Fruit fly (Drosophila melanogaster) whole organism, embryonic: ENCODE measurements around the gene ninaB.

Experiments used
- CG15514 ChIP-seq: fragments of 200-800 bp; sonication (Bioruptor generic); optimal IDR thresholded peaks from 3 replicates; lab custom pipeline; 2017; ENCODE audit warnings: missing biosample characterization, missing genetic modification characterization, mild to moderate bottlenecking, moderate library complexity, missing genetic modification reagents
- CG15601 ChIP-seq: fragments of 200-800 bp; sonication (Bioruptor generic); optimal IDR thresholded peaks from 3 replicates; lab custom pipeline; 2019; ENCODE audit warnings: missing biosample characterization, mild to moderate bottlenecking, missing genetic modification characterization, moderate library complexity
- CG15696 ChIP-seq: fragments of 200-800 bp; sonication (Bioruptor generic); optimal IDR thresholded peaks from 2 replicates; lab custom pipeline; 2019; ENCODE audit warnings: missing biosample characterization, mild to moderate bottlenecking, missing genetic modification characterization, moderate library complexity
- CG1647 ChIP-seq: fragments of 200-800 bp; sonication (Bioruptor generic); optimal IDR thresholded peaks from 3 replicates; lab custom pipeline; 2016; ENCODE audit warnings: missing biosample characterization, missing genetic modification characterization
- CG16813 ChIP-seq: fragments of 200-800 bp; sonication (Bioruptor generic); IDR thresholded peaks from 3 replicates; pipeline ENCODE4 v1.3.6; 2022; ENCODE audit warnings: missing biosample characterization, missing genetic modification characterization; ENCODE audit not compliant: partially characterized antibody
- CG17829 ChIP-seq: fragments of 200-800 bp; optimal IDR thresholded peaks from 2 replicates; lab custom pipeline; 2019; ENCODE audit warnings: missing biosample characterization, mild to moderate bottlenecking, missing genetic modification characterization, moderate library complexity
- CG43689 ChIP-seq: fragments of 200-800 bp; sonication (Bioruptor generic); IDR thresholded peaks from 2 replicates; pipeline ENCODE4 v1.3.6; 2022; ENCODE audit warnings: missing biosample characterization, missing genetic modification characterization
- CG6765 ChIP-seq: fragments of 200-800 bp; sonication (Bioruptor generic); optimal IDR thresholded peaks from 3 replicates; lab custom pipeline; 2017; ENCODE audit warnings: missing biosample characterization, mild to moderate bottlenecking, missing genetic modification characterization
- CG6854 ChIP-seq: fragments of 200-800 bp; sonication (Bioruptor generic); optimal IDR thresholded peaks from 3 replicates; lab custom pipeline; 2017; ENCODE audit warnings: missing biosample characterization, mild to moderate bottlenecking, missing genetic modification characterization
- CG7271 ChIP-seq: fragments of 200-800 bp; sonication (Bioruptor generic); optimal IDR thresholded peaks from 2 replicates; lab custom pipeline; 2018; ENCODE audit warnings: missing biosample characterization, mild to moderate bottlenecking, missing genetic modification characterization, moderate library complexity
- CG7786 ChIP-seq: fragments of 200-800 bp; sonication (Bioruptor generic); optimal IDR thresholded peaks from 2 replicates; lab custom pipeline; 2016; ENCODE audit warnings: missing biosample characterization, missing genetic modification characterization
- CG8388 ChIP-seq: fragments of 200-800 bp; sonication (Bioruptor generic); optimal IDR thresholded peaks from 2 replicates; lab custom pipeline; 2019; ENCODE audit warnings: missing biosample characterization, mild to moderate bottlenecking, missing genetic modification characterization, moderate library complexity
- CG8765 ChIP-seq: fragments of 200-800 bp; sonication (Bioruptor generic); IDR thresholded peaks from 2 replicates; pipeline ENCODE4 v1.3.6; 2022; ENCODE audit warnings: missing biosample characterization, missing genetic modification characterization
- CG9437 ChIP-seq: fragments of 200-800 bp; sonication (Bioruptor generic); optimal IDR thresholded peaks from 2 replicates; lab custom pipeline; 2018; ENCODE audit warnings: missing biosample characterization, mild to moderate bottlenecking, missing genetic modification characterization
- CG9797 ChIP-seq: fragments of 200-800 bp; sonication (Bioruptor generic); optimal IDR thresholded peaks from 3 replicates; lab custom pipeline; 2018; ENCODE audit warnings: missing biosample characterization, mild to moderate bottlenecking, missing genetic modification characterization
- Dad ChIP-seq: fragments of 200-800 bp; sonication (Bioruptor generic); optimal IDR thresholded peaks from 3 replicates; lab custom pipeline; 2016; ENCODE audit warnings: missing biosample characterization, missing genetic modification characterization
- Dek ChIP-seq: fragments of 200-800 bp; sonication (Bioruptor generic); optimal IDR thresholded peaks from 3 replicates; lab custom pipeline; 2019; ENCODE audit warnings: missing biosample characterization, mild to moderate bottlenecking, missing genetic modification characterization, moderate library complexity
- Drgx ChIP-seq: fragments of 200-800 bp; sonication (Bioruptor generic); IDR thresholded peaks from 2 replicates; pipeline ENCODE4 v1.3.6; 2022; ENCODE audit warnings: missing biosample characterization, missing genetic modification characterization
- E2f1 ChIP-seq: fragments of 200-800 bp; sonication (Bioruptor generic); IDR thresholded peaks from 2 replicates; pipeline ENCODE4 v1.3.6; 2022; ENCODE audit warnings: missing biosample characterization, missing genetic modification characterization
- Eip74EF ChIP-seq, 2 experiments: fragments of 200-800 bp in 1 of 2; fragments of >200 bp in 1 of 2; sonication (Bioruptor generic) in 1 of 2; optimal IDR thresholded peaks; 2 replicates each; lab custom pipeline; 2017 to 2019; ENCODE audit warnings: missing biosample characterization in 2 of 2, missing genetic modification characterization in 2 of 2, mild to moderate bottlenecking in 1 of 2, moderate library complexity in 1 of 2
- HLH3B ChIP-seq: fragments of 200-800 bp; sonication (Bioruptor generic); IDR thresholded peaks from 2 replicates; pipeline ENCODE4 v1.3.6; 2022; ENCODE audit warnings: missing biosample characterization, missing genetic modification characterization
- Max ChIP-seq: fragments of 200-800 bp; sonication (Bioruptor generic); optimal IDR thresholded peaks from 2 replicates; lab custom pipeline; 2016; ENCODE audit warnings: missing biosample characterization, mild to moderate bottlenecking, missing genetic modification characterization
- Nf-YB ChIP-seq: fragments of 200-800 bp; sonication (Bioruptor generic); optimal IDR thresholded peaks from 3 replicates; lab custom pipeline; 2019; ENCODE audit warnings: missing biosample characterization, mild to moderate bottlenecking, missing genetic modification characterization, moderate library complexity
- Oli ChIP-seq: fragments of 200-800 bp; sonication (Bioruptor generic); optimal IDR thresholded peaks from 2 replicates; lab custom pipeline; 2018; ENCODE audit warnings: missing biosample characterization, mild to moderate bottlenecking, missing genetic modification characterization, moderate library complexity
- Opbp ChIP-seq: fragments of 200-800 bp; sonication (Bioruptor generic); IDR thresholded peaks from 3 replicates; pipeline ENCODE4 v1.3.6; 2022; ENCODE audit warnings: missing biosample characterization, missing genetic modification characterization; ENCODE audit not compliant: partially characterized antibody
- Optix ChIP-seq: fragments of 200-800 bp; sonication (Bioruptor generic); IDR thresholded peaks from 3 replicates; pipeline ENCODE4 v1.3.6; 2022; ENCODE audit warnings: missing biosample characterization, missing genetic modification characterization
- Xbp1 ChIP-seq: fragments of 200-800 bp; sonication (Bioruptor generic); optimal IDR thresholded peaks from 3 replicates; lab custom pipeline; 2016; ENCODE audit warnings: missing biosample characterization, mild to moderate bottlenecking, missing genetic modification characterization
- ase ChIP-seq: fragments of 200-800 bp; sonication (Bioruptor generic); IDR thresholded peaks from 3 replicates; pipeline ENCODE4 v1.3.6; 2022; ENCODE audit warnings: missing biosample characterization, missing genetic modification characterization
- ato ChIP-seq: fragments of 200-800 bp; sonication (Bioruptor generic); IDR thresholded peaks from 2 replicates; pipeline ENCODE4 v1.3.6; 2022; ENCODE audit warnings: missing biosample characterization, missing genetic modification characterization; ENCODE audit not compliant: partially characterized antibody
- bab2 ChIP-seq: fragments of 200-800 bp; sonication (Bioruptor generic); optimal IDR thresholded peaks from 2 replicates; lab custom pipeline; 2016; ENCODE audit warnings: missing biosample characterization, missing genetic modification characterization
- bcd ChIP-seq: fragments of 200-800 bp; sonication (Bioruptor generic); optimal IDR thresholded peaks from 2 replicates; lab custom pipeline; 2017; ENCODE audit warnings: missing biosample characterization, mild to moderate bottlenecking, missing genetic modification characterization
- dm ChIP-seq: fragments of 200-800 bp; sonication (Bioruptor generic); optimal IDR thresholded peaks from 3 replicates; lab custom pipeline; 2016; ENCODE audit warnings: missing biosample characterization, missing genetic modification characterization
- fd64A ChIP-seq: fragments of 200-800 bp; sonication (Bioruptor generic); optimal IDR thresholded peaks from 3 replicates; lab custom pipeline; 2018; ENCODE audit warnings: missing biosample characterization, mild to moderate bottlenecking, missing genetic modification characterization
- grau ChIP-seq: fragments of 200-800 bp; optimal IDR thresholded peaks from 3 replicates; lab custom pipeline; 2019; ENCODE audit warnings: missing biosample characterization, mild to moderate bottlenecking, missing genetic modification characterization, moderate library complexity
- hb ChIP-seq: fragments of 200-800 bp; sonication (Bioruptor generic); IDR thresholded peaks from 3 replicates; pipeline ENCODE4 v1.3.6; 2022; ENCODE audit warnings: missing biosample characterization, missing genetic modification characterization; ENCODE audit not compliant: partially characterized antibody
- jing ChIP-seq: fragments of 200-800 bp; sonication (Bioruptor generic); optimal IDR thresholded peaks from 2 replicates; lab custom pipeline; 2018; ENCODE audit warnings: missing biosample characterization, mild to moderate bottlenecking, missing genetic modification characterization
- jumu ChIP-seq: fragments of 200-800 bp; sonication (Bioruptor generic); optimal IDR thresholded peaks from 3 replicates; lab custom pipeline; 2016; ENCODE audit warnings: missing biosample characterization, missing genetic modification characterization
- lab ChIP-seq: fragments of 200-800 bp; sonication (Bioruptor generic); optimal IDR thresholded peaks from 3 replicates; lab custom pipeline; 2017; ENCODE audit warnings: missing biosample characterization, missing genetic modification characterization, mild to moderate bottlenecking, moderate library complexity, missing genetic modification reagents
- otp ChIP-seq: fragments of 200-800 bp; sonication (Bioruptor generic); IDR thresholded peaks from 3 replicates; pipeline ENCODE4, ENCODE4 v1.3.6; 2022; ENCODE audit warnings: missing biosample characterization, missing genetic modification characterization
- pum ChIP-seq: fragments of 200-800 bp; sonication (Bioruptor generic); optimal IDR thresholded peaks from 2 replicates; lab custom pipeline; 2016; ENCODE audit warnings: missing biosample characterization, missing genetic modification characterization
- ranshi ChIP-seq: fragments of 200-800 bp; sonication (Bioruptor generic); IDR thresholded peaks from 2 replicates; pipeline ENCODE4 v1.3.6; 2022; ENCODE audit warnings: missing biosample characterization, missing genetic modification characterization
- rib ChIP-seq: fragments of 200-800 bp; sonication (Bioruptor generic); IDR thresholded peaks from 2 replicates; pipeline ENCODE4 v1.3.6; 2022; ENCODE audit warnings: missing biosample characterization, missing genetic modification characterization
- sens-2 ChIP-seq: fragments of 200-800 bp; sonication (Bioruptor generic); IDR thresholded peaks from 2 replicates; pipeline ENCODE4 v1.3.6; 2022; ENCODE audit warnings: missing biosample characterization, missing genetic modification characterization
- slbo ChIP-seq: fragments of 200-800 bp; sonication (Bioruptor generic); IDR thresholded peaks from 2 replicates; pipeline ENCODE4 v1.3.6; 2022; ENCODE audit warnings: missing biosample characterization, missing genetic modification characterization
- trh ChIP-seq: fragments of 200-800 bp; sonication (Bioruptor generic); optimal IDR thresholded peaks from 2 replicates; lab custom pipeline; 2016; ENCODE audit warnings: missing biosample characterization, missing genetic modification characterization
- vvl ChIP-seq: fragments of 200-800 bp; sonication (Bioruptor generic); IDR thresholded peaks from 2 replicates; pipeline ENCODE4 v1.3.6; 2022; ENCODE audit warnings: missing biosample characterization, missing genetic modification characterization
- wek ChIP-seq: fragments of 200-800 bp; sonication (Bioruptor generic); optimal IDR thresholded peaks from 3 replicates; lab custom pipeline; 2018; ENCODE audit warnings: missing biosample characterization, mild to moderate bottlenecking, missing genetic modification characterization, moderate library complexity
- zen2 ChIP-seq: fragments of 200-800 bp; sonication (Bioruptor generic); IDR thresholded peaks from 3 replicates; pipeline ENCODE4 v1.3.6; 2022; ENCODE audit warnings: missing biosample characterization, missing genetic modification characterization; ENCODE audit not compliant: partially characterized antibody

Gene ninaB

dm6 chr3R:13660924-13661659 lies 39.3 kb upstream of the ninaB start, which contains the start of gene B52 (continued):
- peak; percentile 76 for TF ChIP-seq fd64A (GFP tag; lab: Kevin White, UChicago)
- TF ChIP-seq CG9437 (GFP tag; lab: Kevin White, UChicago) = peak; percentile 50
- peak; percentile 80 for TF ChIP-seq dm (GFP tag; lab: Kevin White, UChicago)
- TF ChIP-seq ato (GFP tag; lab: Robert Waterston, UW) = no peak
- peak; percentile 73 for TF ChIP-seq sens-2 (GFP tag; lab: Robert Waterston, UW)
- no peak for TF ChIP-seq CG1647
- TF ChIP-seq Xbp1 = peak; percentile 35
- peak; percentile 70 for TF ChIP-seq CG15514 (GFP tag; lab: Kevin White, UChicago)
- peak; percentile 85 for TF ChIP-seq CG6765 (GFP tag; lab: Kevin White, UChicago)
- TF ChIP-seq CG7786 (GFP tag; lab: Kevin White, UChicago) = peak; percentile 21
- peak; percentile 39 for TF ChIP-seq HLH3B (GFP tag; lab: Robert Waterston, UW)
- TF ChIP-seq vvl = peak; percentile 80
- TF ChIP-seq Dad (GFP tag; lab: Kevin White, UChicago) = peak; percentile 61
- peak; percentile 49; the same call in 1 of the 2 replicates for TF ChIP-seq ranshi (GFP tag; lab: Robert Waterston, UW)
- peak; percentile 34 for TF ChIP-seq CG15601 (tag; lab: Kevin White, UChicago)
- TF ChIP-seq jumu (GFP tag; lab: Kevin White, UChicago) = peak; percentile 29
- peak; percentile 78 for TF ChIP-seq bcd
- peak; percentile 70 for TF ChIP-seq CG6854 (GFP tag; lab: Kevin White, UChicago)
- TF ChIP-seq CG16813 (GFP tag; lab: Robert Waterston, UW) = peak; percentile 60
- peak; percentile 40 for TF ChIP-seq Max (GFP tag; lab: Kevin White, UChicago)
- TF ChIP-seq Nf-YB (GFP tag; lab: Kevin White, UChicago) = peak; percentile 42
- peak; percentile 92 for TF ChIP-seq wek (GFP tag; lab: Kevin White, UChicago)
- TF ChIP-seq ase (GFP tag; lab: Robert Waterston, UW) = peak; percentile 46; the same call in 1 of the 3 replicates
- 0 out of 2 replicates have a peak, but pooled peaks have one; percentile 41 for TF ChIP-seq CG8765 (GFP tag; lab: Robert Waterston, UW)
- TF ChIP-seq CG7271 (tag; lab: Kevin White, UChicago) = peak; percentile 78
- TF ChIP-seq trh (GFP tag; lab: Kevin White, UChicago) = no peak
- TF ChIP-seq CG15696 = peak; percentile 10
- TF ChIP-seq Dek (tag; lab: Kevin White, UChicago) = no peak
- TF ChIP-seq otp = peak; percentile 81; the same call in 2 of the 3 replicates
- peak; percentile 51; the same call in 1 of the 2 replicates for TF ChIP-seq rib
- peak; percentile 68 for TF ChIP-seq slbo
- peak; percentile 87 for TF ChIP-seq lab (GFP tag; lab: Kevin White, UChicago)
- TF ChIP-seq E2f1 (GFP tag; lab: Robert Waterston, UW) = peak; percentile 84
- TF ChIP-seq grau = peak; percentile 41
- no peak for TF ChIP-seq bab2
- TF ChIP-seq CG43689 (GFP tag; lab: Robert Waterston, UW) = no peak
- TF ChIP-seq CG17829 = peak; percentile 20
- TF ChIP-seq CG8388 (GFP tag; lab: Kevin White, UChicago) = peak; percentile 40
- peak; percentile 10 for TF ChIP-seq Oli (tag; lab: Kevin White, UChicago)
- TF ChIP-seq jing (GFP tag; lab: Kevin White, UChicago) = peak; percentile 17
- no peak for TF ChIP-seq Eip74EF (GFP tag; optimal IDR thresholded peaks at IDR 0.05; lab: Kevin White, UChicago)
- TF ChIP-seq Drgx (GFP tag; lab: Robert Waterston, UW) = peak; percentile 50
- peak; percentile 18; the same call in 1 of the 3 replicates for TF ChIP-seq hb (GFP tag; lab: Robert Waterston, UW)
- peak; percentile 31 for TF ChIP-seq CG9797
- TF ChIP-seq Optix (GFP tag; lab: Robert Waterston, UW) = 0 out of 3 replicates have a peak, but pooled peaks have one; percentile 22
- TF ChIP-seq pum = no peak
- TF ChIP-seq zen2 (GFP tag; lab: Robert Waterston, UW) = no peak
- peak; percentile 54 for TF ChIP-seq Opbp (GFP tag; lab: Robert Waterston, UW)
